Worm (Caenorhabditis elegans): Measurements from ENCODE around the gene K10H10.13.

The K10H10.13 gene

ce11 chrII:14537728-14538127 lies 26.6 kb upstream of the K10H10.13 start, which contains the start of the genes clec-147 and C04H5.7:
TSS of gene clec-147 (minus strand) at chrII:14537828.
TSS of gene C04H5.7 (plus strand) at chrII:14537946.
- TF ChIP-seq unc-62 (GFP tag; optimal IDR thresholded peaks at IDR 0.05) (no peak), efl-1 (optimal IDR thresholded peaks at IDR 0.05) (no peak), efl-1 (GFP tag; optimal IDR thresholded peaks at IDR 0.05 in 1 of 2) (peak in 1 of 2 experiments; percentile 51)

DNA sequence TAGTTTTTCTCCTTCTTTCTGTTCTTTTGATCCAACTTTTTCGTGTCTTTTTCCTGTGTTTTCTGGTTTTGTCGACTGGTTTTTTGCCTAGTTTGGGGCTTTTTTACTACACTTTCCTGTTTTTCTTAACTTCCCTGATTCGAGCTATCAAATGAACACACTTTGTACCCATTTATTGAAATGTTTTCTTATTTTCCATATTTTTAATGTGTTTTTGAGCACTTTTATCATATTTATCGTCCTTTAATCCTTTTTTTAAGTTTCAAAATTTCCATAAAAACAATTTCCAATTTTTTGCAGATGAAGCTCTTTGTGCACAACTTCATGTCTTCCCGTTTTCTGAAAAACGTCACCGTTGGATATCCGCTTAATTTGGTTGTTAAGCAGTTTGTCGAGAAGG lies 22.9 kb upstream of the K10H10.13 start, which contains the start of gene C04H5.1:
TSS of gene C04H5.1 (plus strand) at position 301 of the 400 bp plus-strand sequence.
- TF ChIP-seq fkh-4 (tag; optimal IDR thresholded peaks at IDR 0.05; ENCODE audit: borderline replicate concordance) (no peak), pqm-1 (tag; optimal IDR thresholded peaks at IDR 0.05) (no peak), hlh-4 (tag; optimal IDR thresholded peaks at IDR 0.05) (no peak)

ce11 chrII:14528233-14528802 lies 17.2 kb upstream of the K10H10.13 start, which contains the start of the genes F57C2.5 and spat-1:
TSS of gene F57C2.5 (minus strand) at chrII:14528239.
TSS of gene spat-1 (plus strand) at chrII:14528752.
- no peak for TF ChIP-seq jun-1 (tag; optimal IDR thresholded peaks at IDR 0.05)
- peak in 1 of 6 experiments; percentile 38 for TF ChIP-seq elt-3 (tag; optimal IDR thresholded peaks at IDR 0.05)
- peak; percentile 62 for TF ChIP-seq swsn-7 (tag; optimal IDR thresholded peaks at IDR 0.05)
- peak; percentile 88 for TF ChIP-seq fkh-8 (tag; optimal IDR thresholded peaks at IDR 0.05)
- TF ChIP-seq ceh-88 (GFP tag; IDR thresholded peaks at IDR 0.05): peak; percentile 71; the same call in 1 of the 2 replicates
- peak; percentile 46 for TF ChIP-seq aly-2 (tag; optimal IDR thresholded peaks at IDR 0.05)
- peak; percentile 21; the same call in 1 of the 2 replicates for TF ChIP-seq unc-98 (GFP tag; IDR thresholded peaks at IDR 0.05)
- TF ChIP-seq lir-3 (tag; optimal IDR thresholded peaks at IDR 0.05; ENCODE audit: poor library complexity): peak; percentile 81
- peak; percentile 88 for TF ChIP-seq snu-23 (GFP tag; optimal IDR thresholded peaks at IDR 0.05)
- TF ChIP-seq tlp-1 (tag; optimal IDR thresholded peaks at IDR 0.05): no peak
- no peak for TF ChIP-seq nhr-11 (tag; optimal IDR thresholded peaks at IDR 0.05)
- peak; percentile 86 for TF ChIP-seq nhr-71 (tag; optimal IDR thresholded peaks at IDR 0.05)
- TF ChIP-seq ceh-8 (GFP tag; optimal IDR thresholded peaks at IDR 0.05): no peak
- TF ChIP-seq dpl-1 (GFP tag; optimal IDR thresholded peaks at IDR 0.05): peak; percentile 56 to 68 (median 61)
- peak; percentile 54 for TF ChIP-seq C04F5.9 (tag; optimal IDR thresholded peaks at IDR 0.05)
- no peak for TF ChIP-seq egl-27 (tag; optimal IDR thresholded peaks at IDR 0.05)
- peak; percentile 49 for TF ChIP-seq blmp-1 (tag; optimal IDR thresholded peaks at IDR 0.05)
- peak; percentile 67 for TF ChIP-seq dsc-1 (tag; optimal IDR thresholded peaks at IDR 0.05)
- no peak for TF ChIP-seq zag-1 (tag; optimal IDR thresholded peaks at IDR 0.05)
- TF ChIP-seq nhr-90 (tag; optimal IDR thresholded peaks at IDR 0.05; ENCODE audit: poor library complexity): peak; percentile 62
- peak; percentile 93 to 98 for TF ChIP-seq lsy-2 (tag; optimal IDR thresholded peaks at IDR 0.05)
- TF ChIP-seq pax-3 (tag; optimal IDR thresholded peaks at IDR 0.05): peak; percentile 87
- peak; percentile 67 for TF ChIP-seq elt-2 (tag; optimal IDR thresholded peaks at IDR 0.05)
- TF ChIP-seq egl-13 (tag; optimal IDR thresholded peaks at IDR 0.05): peak; percentile 24
- peak; percentile 93 for TF ChIP-seq unc-130 (tag; optimal IDR thresholded peaks at IDR 0.05)
- TF ChIP-seq mep-1 (tag; optimal IDR thresholded peaks at IDR 0.05): peak; percentile 78
- TF ChIP-seq snpc-4 (tag; optimal IDR thresholded peaks at IDR 0.05): peak; percentile 51
- no peak for TF ChIP-seq nhr-237 (tag; optimal IDR thresholded peaks at IDR 0.05)
- peak; percentile 61 for TF ChIP-seq lin-13 (GFP tag; optimal IDR thresholded peaks at IDR 0.05)
- TF ChIP-seq ztf-11 (tag; optimal IDR thresholded peaks at IDR 0.05): peak in 1 of 2 experiments; percentile 73
- no peak for TF ChIP-seq nhr-28 (tag; optimal IDR thresholded peaks at IDR 0.05)
- TF ChIP-seq nhr-85 (tag): peak; percentile 81
- no peak for TF ChIP-seq rnt-1 (tag; optimal IDR thresholded peaks at IDR 0.05)
- peak; percentile 32 for TF ChIP-seq irx-1 (tag; optimal IDR thresholded peaks at IDR 0.05)
- TF ChIP-seq efl-1 (optimal IDR thresholded peaks at IDR 0.05): peak; percentile 73
- peak; percentile 57 to 93 for TF ChIP-seq efl-1 (GFP tag; optimal IDR thresholded peaks at IDR 0.05 in 1 of 2)
- no peak for TF ChIP-seq unc-30 (tag; optimal IDR thresholded peaks at IDR 0.05)
- TF ChIP-seq fos-1 (tag; optimal IDR thresholded peaks at IDR 0.05): peak; percentile 54
- TF ChIP-seq vab-15 (tag; optimal IDR thresholded peaks at IDR 0.05): peak; percentile 89
- TF ChIP-seq nhr-47 (tag; optimal IDR thresholded peaks at IDR 0.05): peak; percentile 75
- TF ChIP-seq sptf-1 (tag; optimal IDR thresholded peaks at IDR 0.05): no peak
- peak; percentile 71 for TF ChIP-seq tbx-2 (tag; optimal IDR thresholded peaks at IDR 0.05)
- TF ChIP-seq ceh-90 (tag; optimal IDR thresholded peaks at IDR 0.05): peak; percentile 40
- TF ChIP-seq mab-9 (GFP tag; IDR thresholded peaks at IDR 0.05): no peak
